Fruit fly (Drosophila melanogaster) whole organism, prepupa: Measurements from ENCODE around the gene mag.

Source experiments
- Blimp-1 ChIP-seq: fragments of 200-800 bp; sonication (Bioruptor generic); optimal IDR thresholded peaks from 3 replicates; lab custom pipeline; 2017; ENCODE audit warnings: missing biosample characterization, missing genetic modification characterization, mild to moderate bottlenecking, moderate library complexity, missing genetic modification reagents
- CG10631 ChIP-seq: fragments of 200-800 bp; sonication (Bioruptor generic); optimal IDR thresholded peaks from 2 replicates; lab custom pipeline; 2016; ENCODE audit warnings: missing biosample characterization, missing genetic modification characterization
- CG11294 ChIP-seq: fragments of 200-800 bp; sonication (Bioruptor generic); IDR thresholded peaks from 2 replicates; pipeline ENCODE4 v1.3.6; 2022; ENCODE audit warnings: missing biosample characterization, missing genetic modification characterization
- CG11762 ChIP-seq: fragments of 200-800 bp; sonication (Bioruptor generic); optimal IDR thresholded peaks from 3 replicates; lab custom pipeline; 2016; ENCODE audit warnings: missing biosample characterization, missing genetic modification characterization; ENCODE audit not compliant: insufficient read depth
- CG11902 ChIP-seq: fragments of 200-800 bp; sonication (Bioruptor generic); optimal IDR thresholded peaks from 3 replicates; lab custom pipeline; 2016; ENCODE audit warnings: missing biosample characterization, missing genetic modification characterization
- CG15336 ChIP-seq: fragments of 200-800 bp; sonication (Bioruptor generic); IDR thresholded peaks from 2 replicates; pipeline ENCODE4 v1.3.6; 2022; ENCODE audit warnings: missing biosample characterization, missing genetic modification characterization
- CG3032 ChIP-seq: fragments of 200-800 bp; optimal IDR thresholded peaks from 2 replicates; lab custom pipeline; 2019; ENCODE audit warnings: missing biosample characterization, mild to moderate bottlenecking, missing genetic modification characterization, moderate library complexity
- CG31627 ChIP-seq: fragments of 200-800 bp; sonication (Bioruptor generic); optimal IDR thresholded peaks from 3 replicates; lab custom pipeline; 2016; ENCODE audit warnings: missing biosample characterization, missing genetic modification characterization
- CG32006 ChIP-seq: fragments of 200-800 bp; sonication (Bioruptor generic); optimal IDR thresholded peaks from 3 replicates; lab custom pipeline; 2017; ENCODE audit warnings: missing biosample characterization, mild to moderate bottlenecking, missing genetic modification characterization
- CG34406 ChIP-seq: fragments of 200-800 bp; sonication (Bioruptor generic); optimal IDR thresholded peaks from 3 replicates; lab custom pipeline; 2016; ENCODE audit warnings: missing biosample characterization, missing genetic modification characterization
- CG4318 ChIP-seq: fragments of 200-800 bp; sonication (Bioruptor generic); optimal IDR thresholded peaks from 3 replicates; lab custom pipeline; 2017; ENCODE audit warnings: missing biosample characterization, mild to moderate bottlenecking, missing genetic modification characterization
- CG6163 ChIP-seq: fragments of 200-800 bp; sonication (Bioruptor generic); IDR thresholded peaks from 3 replicates; pipeline ENCODE4 v1.3.6; 2022; ENCODE audit warnings: missing biosample characterization, missing genetic modification characterization
- CG6276 ChIP-seq: fragments of 200-800 bp; sonication (Bioruptor generic); optimal IDR thresholded peaks from 2 replicates; lab custom pipeline; 2017; ENCODE audit warnings: missing biosample characterization, mild to moderate bottlenecking, missing genetic modification characterization
- CG6792 ChIP-seq: fragments of 200-800 bp; sonication (Bioruptor generic); optimal IDR thresholded peaks from 3 replicates; lab custom pipeline; 2016; ENCODE audit warnings: missing biosample characterization, missing genetic modification characterization
- CG6808 ChIP-seq: fragments of 200-800 bp; sonication (Bioruptor generic); optimal IDR thresholded peaks from 3 replicates; lab custom pipeline; 2017; ENCODE audit warnings: missing biosample characterization, missing genetic modification characterization, mild to moderate bottlenecking, moderate library complexity, missing genetic modification reagents
- CG6854 ChIP-seq: fragments of 200-800 bp; sonication (Bioruptor generic); optimal IDR thresholded peaks from 2 replicates; lab custom pipeline; 2017; ENCODE audit warnings: missing biosample characterization, mild to moderate bottlenecking, missing genetic modification characterization
- CG8119 ChIP-seq: fragments of 200-800 bp; sonication (Bioruptor generic); IDR thresholded peaks from 3 replicates; pipeline ENCODE4 v1.3.6; 2022; ENCODE audit warnings: missing biosample characterization, missing genetic modification characterization
- CG8319 ChIP-seq: fragments of 200-800 bp; sonication (Bioruptor generic); optimal IDR thresholded peaks from 3 replicates; lab custom pipeline; 2016; ENCODE audit warnings: missing biosample characterization, missing genetic modification characterization
- CG8632 ChIP-seq: fragments of 200-800 bp; sonication (Bioruptor generic); optimal IDR thresholded peaks from 3 replicates; lab custom pipeline; 2016; ENCODE audit warnings: missing biosample characterization, missing genetic modification characterization
- CG9139 ChIP-seq: fragments of 200-800 bp; sonication (Bioruptor generic); optimal IDR thresholded peaks from 3 replicates; lab custom pipeline; 2017; ENCODE audit warnings: missing biosample characterization, mild to moderate bottlenecking, missing genetic modification characterization
- Eip93F ChIP-seq: fragments of 200-800 bp; sonication (Bioruptor generic); optimal IDR thresholded peaks from 2 replicates; lab custom pipeline; 2016; ENCODE audit warnings: missing biosample characterization, mild to moderate bottlenecking, missing genetic modification characterization
- Ets21C ChIP-seq: fragments of 200-800 bp; sonication (Bioruptor generic); optimal IDR thresholded peaks from 3 replicates; lab custom pipeline; 2016; ENCODE audit warnings: missing biosample characterization, missing genetic modification characterization
- Ets96B ChIP-seq: fragments of 200-800 bp; optimal IDR thresholded peaks from 2 replicates; lab custom pipeline; 2019; ENCODE audit warnings: missing biosample characterization, mild to moderate bottlenecking, missing genetic modification characterization, moderate library complexity
- Gug ChIP-seq: fragments of 200-800 bp; sonication (Bioruptor generic); IDR thresholded peaks from 2 replicates; pipeline ENCODE4 v1.3.6; 2022; ENCODE audit warnings: missing biosample characterization, missing genetic modification characterization
- Hr38 ChIP-seq: sonication (Bioruptor generic); optimal IDR thresholded peaks from 2 replicates; lab custom pipeline; 2016; ENCODE audit warnings: missing biosample characterization, missing genetic modification characterization
- Hr4 ChIP-seq: fragments of 200-800 bp; sonication (Bioruptor generic); optimal IDR thresholded peaks from 3 replicates; lab custom pipeline; 2016; ENCODE audit warnings: missing biosample characterization, missing genetic modification characterization
- Lpt ChIP-seq: fragments of 200-800 bp; sonication (Bioruptor generic); optimal IDR thresholded peaks from 3 replicates; lab custom pipeline; 2016; ENCODE audit warnings: missing biosample characterization, missing genetic modification characterization
- Met ChIP-seq: fragments of 200-800 bp; sonication (Bioruptor generic); optimal IDR thresholded peaks from 3 replicates; lab custom pipeline; 2016; ENCODE audit warnings: missing biosample characterization, missing genetic modification characterization
- Smox ChIP-seq: fragments of 200-800 bp; sonication (Bioruptor generic); optimal IDR thresholded peaks from 3 replicates; lab custom pipeline; 2016; ENCODE audit warnings: missing biosample characterization, missing genetic modification characterization
- Sox102F ChIP-seq: fragments of 200-800 bp; sonication (Bioruptor generic); optimal IDR thresholded peaks from 2 replicates; lab custom pipeline; 2016; ENCODE audit warnings: missing biosample characterization, mild to moderate bottlenecking, missing genetic modification characterization
- Sox14 ChIP-seq: fragments of 200-800 bp; sonication (Bioruptor generic); optimal IDR thresholded peaks from 3 replicates; lab custom pipeline; 2016; ENCODE audit warnings: missing biosample characterization, missing genetic modification characterization
- Sox15 ChIP-seq: fragments of 200-800 bp; sonication (Bioruptor generic); optimal IDR thresholded peaks from 3 replicates; lab custom pipeline; 2016; ENCODE audit warnings: missing biosample characterization, missing genetic modification characterization
- acj6 ChIP-seq: fragments of 200-800 bp; sonication (Bioruptor generic); optimal IDR thresholded peaks from 3 replicates; lab custom pipeline; 2016; ENCODE audit warnings: missing biosample characterization, missing genetic modification characterization
- cyc ChIP-seq: fragments of 200-800 bp; sonication (Bioruptor generic); optimal IDR thresholded peaks from 3 replicates; lab custom pipeline; 2016; ENCODE audit warnings: missing biosample characterization, missing genetic modification characterization
- dac ChIP-seq: fragments of 200-800 bp; sonication (Bioruptor generic); optimal IDR thresholded peaks from 2 replicates; lab custom pipeline; 2017; ENCODE audit warnings: missing biosample characterization, mild to moderate bottlenecking, missing genetic modification characterization
- eg ChIP-seq: fragments of 200-800 bp; sonication (Bioruptor generic); IDR thresholded peaks from 3 replicates; pipeline ENCODE4 v1.3.6; 2022; ENCODE audit warnings: missing biosample characterization, missing genetic modification characterization
- fd59A ChIP-seq: fragments of 200-800 bp; sonication (Bioruptor generic); optimal IDR thresholded peaks from 2 replicates; lab custom pipeline; 2017; ENCODE audit warnings: missing biosample characterization, mild to moderate bottlenecking, missing genetic modification characterization, missing genetic modification reagents
- fd85E ChIP-seq: fragments of 200-800 bp; sonication (Bioruptor generic); optimal IDR thresholded peaks from 3 replicates; lab custom pipeline; 2016; ENCODE audit warnings: missing biosample characterization, missing genetic modification characterization
- lz ChIP-seq: fragments of 200-800 bp; sonication (Bioruptor generic); optimal IDR thresholded peaks from 3 replicates; lab custom pipeline; 2016; ENCODE audit warnings: missing biosample characterization, missing genetic modification characterization
- net ChIP-seq: fragments of 200-800 bp; sonication (Bioruptor generic); optimal IDR thresholded peaks from 3 replicates; lab custom pipeline; 2016; ENCODE audit warnings: missing biosample characterization, missing genetic modification characterization
- pdm3 ChIP-seq: fragments of 200-800 bp; sonication (Bioruptor generic); optimal IDR thresholded peaks from 3 replicates; lab custom pipeline; 2016; ENCODE audit warnings: missing biosample characterization, missing genetic modification characterization
- salr ChIP-seq, 2 experiments: fragments of 200-800 bp; sonication (Bioruptor generic); optimal IDR thresholded peaks; 3 replicates each; lab custom pipeline; 2016 to 2018; ENCODE audit warnings: missing biosample characterization in 2 of 2, missing genetic modification characterization in 2 of 2, mild to moderate bottlenecking in 1 of 2
- spab ChIP-seq: fragments of 200-800 bp; sonication (Bioruptor generic); optimal IDR thresholded peaks from 2 replicates; lab custom pipeline; 2017; ENCODE audit warnings: missing biosample characterization, mild to moderate bottlenecking, missing genetic modification characterization, missing genetic modification reagents
- ss ChIP-seq, 2 experiments: fragments of 200-800 bp; sonication (Bioruptor generic); optimal IDR thresholded peaks; 2 replicates in 1 of 2; 3 replicates in 1 of 2; lab custom pipeline; 2017 to 2018; ENCODE audit warnings: mild to moderate bottlenecking in 2 of 2, missing biosample characterization in 2 of 2, missing genetic modification characterization in 2 of 2, moderate library complexity in 1 of 2
- topi ChIP-seq: fragments of 200-800 bp; sonication (Bioruptor generic); optimal IDR thresholded peaks from 3 replicates; lab custom pipeline; 2016; ENCODE audit warnings: missing biosample characterization, missing genetic modification characterization
- vri ChIP-seq: fragments of 200-800 bp; sonication (Bioruptor generic); optimal IDR thresholded peaks from 3 replicates; lab custom pipeline; 2016; ENCODE audit warnings: missing biosample characterization, mild to moderate bottlenecking, missing genetic modification characterization

The mag gene

DNA sequence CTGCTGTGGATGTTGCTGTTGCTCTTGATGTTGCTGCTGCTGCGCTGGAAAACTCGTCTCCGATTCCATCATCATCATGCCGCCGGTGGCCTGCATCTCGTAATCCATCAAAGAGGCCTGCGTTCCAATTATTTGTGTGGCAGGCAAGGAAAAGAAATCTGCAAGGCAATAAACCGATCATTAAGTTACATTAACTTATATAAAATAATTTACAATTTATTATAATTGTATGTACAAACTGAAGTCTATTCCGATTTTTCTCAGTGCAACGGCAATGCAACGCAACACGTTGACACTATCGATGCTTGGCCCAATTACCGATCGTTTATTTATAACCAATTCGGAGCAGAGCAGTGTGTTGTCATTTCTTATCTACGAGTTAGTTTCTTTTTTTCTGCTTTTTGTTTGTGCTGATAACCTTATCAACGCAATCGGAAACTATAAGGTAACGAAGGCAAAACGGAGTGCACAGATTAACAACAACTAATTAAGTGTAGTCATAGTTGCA lies 10.6 kb downstream of the mag start (continued):
- TF ChIP-seq fd59A (GFP tag; lab: Kevin White, UChicago), result peak; percentile 37
- TF ChIP-seq Ets96B, result no peak
- peak; percentile 9 for TF ChIP-seq CG6792 (GFP tag; lab: Kevin White, UChicago)
- TF ChIP-seq lz (GFP tag; lab: Kevin White, UChicago), result no peak
- peak; percentile 24 for TF ChIP-seq CG8632 (GFP tag; lab: Kevin White, UChicago)
- TF ChIP-seq CG31627, result no peak
- peak; percentile 76 for TF ChIP-seq CG15336 (GFP tag; lab: Robert Waterston, UW)
- TF ChIP-seq salr (GFP tag; optimal IDR thresholded peaks at IDR 0.05; lab: Kevin White, UChicago), result peak in 1 of 2 experiments; percentile 42
- TF ChIP-seq CG11294 (GFP tag; lab: Robert Waterston, UW), result peak; percentile 49; the same call in 1 of the 2 replicates
- TF ChIP-seq CG8119 (GFP tag; lab: Robert Waterston, UW), result peak; percentile 49; the same call in 2 of the 3 replicates
- TF ChIP-seq CG34406 (GFP tag; lab: Kevin White, UChicago), result no peak
- no peak for TF ChIP-seq CG6808
- TF ChIP-seq CG32006, result peak; percentile 68

DNA sequence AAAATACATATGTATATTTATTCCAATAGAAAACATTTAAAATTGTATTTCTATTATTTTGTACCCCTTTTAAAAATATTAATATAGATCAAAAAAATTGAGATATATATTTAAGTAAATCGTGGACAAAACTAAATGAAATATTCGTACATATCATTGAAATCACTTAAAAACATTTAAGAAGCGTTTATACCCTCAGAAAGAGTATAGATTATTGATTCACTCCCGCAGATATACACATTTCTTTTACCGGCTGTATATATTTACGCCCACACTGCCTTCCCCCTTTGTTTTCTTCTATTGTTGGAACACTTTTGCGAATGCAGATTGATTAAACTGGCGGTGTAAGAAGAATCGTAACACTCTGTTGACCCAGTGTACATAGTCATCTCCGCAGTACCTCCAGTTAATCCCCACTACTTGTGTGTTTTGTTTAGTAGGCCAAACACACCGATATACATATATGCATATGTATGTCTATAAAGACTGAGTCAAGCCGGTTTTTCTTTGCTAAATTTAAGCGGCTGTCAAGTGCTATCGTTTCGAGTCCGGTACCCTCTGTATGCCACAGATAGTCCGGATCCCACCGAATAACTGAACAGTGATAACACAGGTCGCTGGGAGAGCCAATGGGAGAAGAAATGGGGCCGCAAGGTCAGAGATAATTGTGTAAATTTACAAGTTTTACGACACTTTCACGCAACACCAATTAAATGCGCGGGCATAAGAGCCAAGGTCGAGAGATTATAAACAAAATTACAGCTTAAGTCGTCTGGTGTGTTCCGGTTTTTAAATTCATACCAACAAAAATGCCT lies 11.2 kb downstream of the mag start:
- peak; percentile 8 for TF ChIP-seq net (GFP tag; lab: Kevin White, UChicago)
- peak; percentile 35; the same call in 1 of the 3 replicates for TF ChIP-seq eg (GFP tag; lab: Robert Waterston, UW)
- TF ChIP-seq Hr38, result no peak
- no peak for TF ChIP-seq ss (GFP tag; optimal IDR thresholded peaks at IDR 0.05; lab: Kevin White, UChicago)
- no peak for TF ChIP-seq CG6792 (GFP tag; lab: Kevin White, UChicago)
- TF ChIP-seq pdm3 (GFP tag; lab: Kevin White, UChicago), result peak; percentile 18
- TF ChIP-seq CG10631, result peak; percentile 12
- TF ChIP-seq CG8119 (GFP tag; lab: Robert Waterston, UW), result peak; percentile 34; the same call in 2 of the 3 replicates
- TF ChIP-seq Hr4 (GFP tag; lab: Kevin White, UChicago), result peak; percentile 34
- TF ChIP-seq topi, result no peak
- no peak for TF ChIP-seq CG8632 (GFP tag; lab: Kevin White, UChicago)
- peak; percentile 22 for TF ChIP-seq CG32006
- TF ChIP-seq CG6854 (GFP tag; lab: Kevin White, UChicago), result no peak
- no peak for TF ChIP-seq Ets96B
- TF ChIP-seq acj6 (GFP tag; lab: Kevin White, UChicago), result peak; percentile 38
- no peak for TF ChIP-seq CG31627
- no peak for TF ChIP-seq CG4318 (GFP tag; lab: Kevin White, UChicago)
- TF ChIP-seq CG6808, result no peak
- no peak for TF ChIP-seq dac
- no peak for TF ChIP-seq lz (GFP tag; lab: Kevin White, UChicago)
- no peak for TF ChIP-seq Eip93F
- no peak for TF ChIP-seq Sox15 (GFP tag; lab: Kevin White, UChicago)
- no peak for TF ChIP-seq Ets21C
- 0 out of 3 replicates have a peak, but pooled peaks have one; percentile 31 for TF ChIP-seq CG6163 (GFP tag; lab: Robert Waterston, UW)
- TF ChIP-seq Smox (GFP tag; lab: Kevin White, UChicago), result no peak
- peak; percentile 49 for TF ChIP-seq CG3032 (tag; lab: Kevin White, UChicago)
- no peak for TF ChIP-seq CG9139 (GFP tag; lab: Kevin White, UChicago)
- no peak for TF ChIP-seq CG8319
- no peak for TF ChIP-seq cyc (GFP tag; lab: Kevin White, UChicago)
- TF ChIP-seq Sox14 (GFP tag; lab: Kevin White, UChicago), result peak; percentile 25
- TF ChIP-seq fd85E, result no peak
- TF ChIP-seq salr (GFP tag; optimal IDR thresholded peaks at IDR 0.05; lab: Kevin White, UChicago), result no peak
- TF ChIP-seq Lpt, result peak; percentile 23
- no peak for TF ChIP-seq Met (GFP tag; lab: Kevin White, UChicago)
- TF ChIP-seq CG11902, result no peak
- TF ChIP-seq CG11762 (GFP tag; lab: Kevin White, UChicago), result peak; percentile 0
- TF ChIP-seq Blimp-1 (GFP tag; lab: Kevin White, UChicago), result no peak
- no peak for TF ChIP-seq Gug
- no peak for TF ChIP-seq spab (GFP tag; lab: Kevin White, UChicago)
- TF ChIP-seq Sox102F (GFP tag; lab: Kevin White, UChicago), result no peak
- TF ChIP-seq CG6276, result no peak
- TF ChIP-seq vri (GFP tag; lab: Kevin White, UChicago), result no peak
- TF ChIP-seq CG15336 (GFP tag; lab: Robert Waterston, UW), result peak; percentile 65
